Worm (Caenorhabditis elegans) whole organism, young adult: ENCODE data around the gene T22F3.12.

Experiments
- B0261.1 ChIP-seq: sonication (generic microtip); optimal IDR thresholded peaks from 2 replicates; lab custom pipeline; 2016; ENCODE audit warnings: mild to moderate bottlenecking, missing genetic modification characterization, moderate library complexity, missing compliant biosample characterization
- C17E4.6 ChIP-seq: fragments of 200-800 bp; sonication (Bioruptor generic); IDR thresholded peaks from 2 replicates; pipeline ENCODE4 v1.3.6; 2022; ENCODE audit warnings: missing genetic modification reagents, missing genetic modification characterization, missing compliant biosample characterization
- D2030.7 ChIP-seq: fragments of 200-800 bp; sonication (Bioruptor generic); IDR thresholded peaks from 2 replicates; pipeline ENCODE4 v1.3.6; 2022; ENCODE audit warnings: missing genetic modification reagents, missing genetic modification characterization, missing compliant biosample characterization
- F22D6.2 ChIP-seq: sonication (generic microtip); optimal IDR thresholded peaks from 2 replicates; lab custom pipeline; 2016; ENCODE audit warnings: mild to moderate bottlenecking, missing genetic modification characterization, missing compliant biosample characterization
- F23B12.7 ChIP-seq: sonication (generic microtip); optimal IDR thresholded peaks from 2 replicates; lab custom pipeline; 2017; ENCODE audit warnings: missing genetic modification characterization, mild to moderate bottlenecking, missing compliant biosample characterization, antibody characterized with exemption, moderate library complexity; ENCODE audit not compliant: insufficient read depth
- F52B5.7 ChIP-seq: sonication (generic microtip); optimal IDR thresholded peaks from 2 replicates; lab custom pipeline; 2016; ENCODE audit warnings: mild to moderate bottlenecking, missing genetic modification characterization, missing compliant biosample characterization
- T07F8.4 ChIP-seq: sonication (generic microtip); optimal IDR thresholded peaks from 2 replicates; lab custom pipeline; 2016; ENCODE audit warnings: mild to moderate bottlenecking, missing genetic modification characterization, moderate library complexity, missing compliant biosample characterization
- Y53G8AR.9 ChIP-seq: fragments of 200-800 bp; sonication (Bioruptor generic); conservative IDR thresholded peaks from 2 replicates; pipeline ENCODE4 v1.3.6; 2022; ENCODE audit warnings: missing genetic modification reagents, missing genetic modification characterization, missing compliant biosample characterization
- Y79H2A.3 ChIP-seq: fragments of 200-800 bp; sonication (Bioruptor generic); conservative IDR thresholded peaks from 2 replicates; pipeline ENCODE4 v1.3.6; 2022; ENCODE audit warnings: missing genetic modification reagents, missing genetic modification characterization, missing compliant biosample characterization
- Y95B8A.8 ChIP-seq: fragments of 200-800 bp; sonication (Bioruptor generic); IDR thresholded peaks from 2 replicates; pipeline ENCODE4 v1.3.6; 2022; ENCODE audit warnings: missing genetic modification reagents, missing genetic modification characterization, missing compliant biosample characterization
- ZK185.1 ChIP-seq: sonication (generic microtip); optimal IDR thresholded peaks from 2 replicates; lab custom pipeline; 2016; ENCODE audit warnings: mild to moderate bottlenecking, missing genetic modification characterization, missing compliant biosample characterization; ENCODE audit not compliant: poor library complexity, severe bottlenecking
- aptf-2 ChIP-seq: fragments of 200-800 bp; sonication (Bioruptor generic); conservative IDR thresholded peaks from 2 replicates; pipeline ENCODE4 v1.3.6; 2022; ENCODE audit warnings: missing genetic modification reagents, missing genetic modification characterization, missing compliant biosample characterization
- atf-7 ChIP-seq: sonication (generic microtip); optimal IDR thresholded peaks from 2 replicates; lab custom pipeline; 2017; ENCODE audit warnings: mild to moderate bottlenecking, missing genetic modification characterization, missing compliant biosample characterization
- athp-1 ChIP-seq: sonication (generic microtip); optimal IDR thresholded peaks from 2 replicates; lab custom pipeline; 2017; ENCODE audit warnings: mild to moderate bottlenecking, missing genetic modification characterization, missing compliant biosample characterization
- ceh-27 ChIP-seq: fragments of 200-800 bp; sonication (Bioruptor generic); optimal IDR thresholded peaks from 2 replicates; lab custom pipeline; 2018; ENCODE audit warnings: mild to moderate bottlenecking, missing genetic modification characterization, moderate library complexity, missing compliant biosample characterization
- ceh-58 ChIP-seq: fragments of 200-800 bp; sonication (Bioruptor generic); IDR thresholded peaks from 2 replicates; pipeline ENCODE4 v1.3.6; 2022; ENCODE audit warnings: missing genetic modification characterization, missing compliant biosample characterization
- ceh-91 ChIP-seq: fragments of 200-800 bp; sonication (Bioruptor generic); IDR thresholded peaks from 2 replicates; pipeline ENCODE4 v1.3.6; 2022; ENCODE audit warnings: missing genetic modification reagents, missing genetic modification characterization, missing compliant biosample characterization
- dox-1 ChIP-seq: fragments of 200-800 bp; sonication (Bioruptor generic); IDR thresholded peaks from 2 replicates; pipeline ENCODE4 v1.3.6; 2022; ENCODE audit warnings: missing genetic modification reagents, missing genetic modification characterization, missing compliant biosample characterization
- dpl-1 ChIP-seq: fragments of 150-350 bp; optimal IDR thresholded peaks from 2 replicates; lab custom pipeline; 2014; ENCODE audit warnings: missing biosample characterization, missing genetic modification reagents, missing genetic modification characterization
- egrh-3 ChIP-seq: fragments of 200-800 bp; sonication (Bioruptor generic); IDR thresholded peaks from 2 replicates; pipeline ENCODE4 v1.3.6; 2022; ENCODE audit warnings: missing genetic modification reagents, missing genetic modification characterization, missing compliant biosample characterization
- fkh-3 ChIP-seq: sonication (generic microtip); optimal IDR thresholded peaks from 2 replicates; lab custom pipeline; 2016; ENCODE audit warnings: mild to moderate bottlenecking, missing genetic modification characterization, missing compliant biosample characterization
- him-1 ChIP-seq: sonication (generic microtip); optimal IDR thresholded peaks from 2 replicates; lab custom pipeline; 2016; ENCODE audit warnings: missing genotype, missing genetic modification reagents, missing genetic modification characterization, missing compliant biosample characterization
- hlh-26 ChIP-seq: fragments of 200-800 bp; sonication (Bioruptor generic); conservative IDR thresholded peaks from 2 replicates; pipeline ENCODE4 v1.3.6; 2022; ENCODE audit warnings: missing genetic modification reagents, missing genetic modification characterization, missing compliant biosample characterization
- hrde-1 ChIP-seq: sonication (generic microtip); optimal IDR thresholded peaks from 2 replicates; lab custom pipeline; 2016; ENCODE audit warnings: missing genetic modification characterization, mild to moderate bottlenecking, missing compliant biosample characterization, moderate library complexity, missing genotype, missing genetic modification reagents, borderline replicate concordance
- hsf-1 ChIP-seq: fragments of 200-800 bp; sonication (Bioruptor generic); IDR thresholded peaks from 2 replicates; pipeline ENCODE4 v1.3.6; 2022; ENCODE audit warnings: missing genetic modification reagents, missing genetic modification characterization, missing compliant biosample characterization
- lin-40 ChIP-seq: sonication (generic microtip); optimal IDR thresholded peaks from 2 replicates; lab custom pipeline; 2016; ENCODE audit warnings: missing genetic modification characterization, mild to moderate bottlenecking, missing compliant biosample characterization, missing genotype, missing genetic modification reagents
- lin-54 ChIP-seq: fragments of 200-800 bp; sonication (Bioruptor generic); optimal IDR thresholded peaks from 2 replicates; lab custom pipeline; 2018; ENCODE audit warnings: mild to moderate bottlenecking, missing genetic modification characterization, missing compliant biosample characterization
- madf-10 ChIP-seq: sonication (generic microtip); optimal IDR thresholded peaks from 2 replicates; lab custom pipeline; 2016; ENCODE audit warnings: mild to moderate bottlenecking, missing genetic modification characterization, missing compliant biosample characterization
- mcd-1 ChIP-seq: fragments of 200-800 bp; sonication (Bioruptor generic); IDR thresholded peaks from 2 replicates; pipeline ENCODE4 v1.3.6; 2022; ENCODE audit warnings: missing genetic modification reagents, missing genetic modification characterization, missing compliant biosample characterization
- mes-4 ChIP-seq: sonication (generic microtip); optimal IDR thresholded peaks from 2 replicates; lab custom pipeline; 2016; ENCODE audit warnings: missing genotype, missing genetic modification characterization, missing compliant biosample characterization
- nfya-1 ChIP-seq: sonication (generic microtip); optimal IDR thresholded peaks from 2 replicates; lab custom pipeline; 2017; ENCODE audit warnings: antibody characterized with exemption, missing compliant biosample characterization, missing genetic modification characterization, borderline replicate concordance; ENCODE audit not compliant: insufficient read depth
- nfyb-1 ChIP-seq: fragments of 200-800 bp; sonication (Bioruptor generic); IDR thresholded peaks from 2 replicates; pipeline ENCODE4 v1.3.6; 2022; ENCODE audit warnings: missing genetic modification reagents, missing genetic modification characterization, missing compliant biosample characterization
- nhr-120 ChIP-seq: fragments of 200-800 bp; sonication (Bioruptor generic); IDR thresholded peaks from 2 replicates; pipeline ENCODE4 v1.3.6; 2022; ENCODE audit warnings: missing genetic modification characterization, missing compliant biosample characterization
- nhr-179 ChIP-seq: sonication (generic microtip); optimal IDR thresholded peaks from 2 replicates; lab custom pipeline; 2016; ENCODE audit warnings: mild to moderate bottlenecking, missing genetic modification characterization, missing compliant biosample characterization
- nhr-80 ChIP-seq: sonication (generic microtip); optimal IDR thresholded peaks from 2 replicates; lab custom pipeline; 2016; ENCODE audit warnings: missing genetic modification characterization, missing compliant biosample characterization
- pbrm-1 ChIP-seq: fragments of 200-800 bp; sonication (Bioruptor generic); IDR thresholded peaks from 2 replicates; pipeline ENCODE4 v1.3.6; 2022; ENCODE audit warnings: missing genetic modification reagents, missing genetic modification characterization, missing compliant biosample characterization
- rec-8 ChIP-seq, 2 experiments: sonication (generic microtip); optimal IDR thresholded peaks; 2 replicates each; lab custom pipeline; 2016; ENCODE audit warnings: mild to moderate bottlenecking in 2 of 2, missing genetic modification characterization in 2 of 2, missing genetic modification reagents in 2 of 2, missing genotype in 2 of 2, missing biosample characterization in 1 of 2, missing compliant biosample characterization in 1 of 2, moderate library complexity in 1 of 2
- repo-1 ChIP-seq: sonication (generic microtip); optimal IDR thresholded peaks from 2 replicates; lab custom pipeline; 2017; ENCODE audit warnings: mild to moderate bottlenecking, missing genetic modification characterization, missing compliant biosample characterization
- snpc-1.1 ChIP-seq: sonication (generic microtip); optimal IDR thresholded peaks from 2 replicates; lab custom pipeline; 2017; ENCODE audit warnings: missing genetic modification characterization, mild to moderate bottlenecking, missing compliant biosample characterization, antibody characterized with exemption, moderate library complexity, missing genotype, missing genetic modification reagents; ENCODE audit not compliant: insufficient read depth
- snpc-1.3 ChIP-seq: sonication (generic microtip); optimal IDR thresholded peaks from 2 replicates; lab custom pipeline; 2017; ENCODE audit warnings: missing genetic modification characterization, mild to moderate bottlenecking, missing compliant biosample characterization, antibody characterized with exemption, moderate library complexity, missing genotype, missing genetic modification reagents; ENCODE audit not compliant: insufficient read depth
- tbp1 ChIP-seq: fragments of 200-800 bp; sonication (Bioruptor generic); optimal IDR thresholded peaks from 2 replicates; lab custom pipeline; 2018; ENCODE audit warnings: mild to moderate bottlenecking, missing genetic modification characterization, missing compliant biosample characterization
- tlf-1 ChIP-seq: fragments of 200-800 bp; sonication (Bioruptor generic); optimal IDR thresholded peaks from 2 replicates; lab custom pipeline; 2018; ENCODE audit warnings: mild to moderate bottlenecking, missing genetic modification characterization, missing compliant biosample characterization
- unc-130 ChIP-seq: sonication (generic microtip); optimal IDR thresholded peaks from 2 replicates; lab custom pipeline; 2016; ENCODE audit warnings: missing genetic modification reagents, missing genetic modification characterization, missing compliant biosample characterization
- unc-62 ChIP-seq: fragments of 150-350 bp; optimal IDR thresholded peaks from 2 replicates; lab custom pipeline; 2014; ENCODE audit warnings: missing biosample characterization, missing genetic modification reagents, missing genetic modification characterization
- ztf-22 ChIP-seq: fragments of 200-800 bp; sonication (Bioruptor generic); optimal IDR thresholded peaks from 2 replicates; lab custom pipeline; 2018; ENCODE audit warnings: mild to moderate bottlenecking, missing genetic modification characterization, moderate library complexity, missing compliant biosample characterization
- ztf-28 ChIP-seq: fragments of 200-800 bp; sonication (Bioruptor generic); IDR thresholded peaks from 2 replicates; pipeline ENCODE4 v1.3.6; 2022; ENCODE audit warnings: missing genetic modification reagents, missing genetic modification characterization, missing compliant biosample characterization
- ztf-3 ChIP-seq: fragments of 200-800 bp; sonication (Bioruptor generic); optimal IDR thresholded peaks from 2 replicates; lab custom pipeline; 2018; ENCODE audit warnings: mild to moderate bottlenecking, missing genetic modification characterization, missing compliant biosample characterization
- ztf-6 ChIP-seq: fragments of 200-800 bp; sonication (Bioruptor generic); IDR thresholded peaks from 2 replicates; pipeline ENCODE4 v1.3.6; 2022; ENCODE audit warnings: missing genetic modification reagents, missing genetic modification characterization, missing compliant biosample characterization

Gene T22F3.12

ce11 chrV:3582086-3582485 lies 9.9 kb downstream of the T22F3.12 start (continued):
- TF ChIP-seq unc-130 (GFP tag; lab: Kevin White, UChicago), result no peak
- TF ChIP-seq nhr-120, result no peak
- TF ChIP-seq unc-62, result no peak
- TF ChIP-seq repo-1 (tag; lab: Kevin White, UChicago), result no peak
- no peak for TF ChIP-seq F52B5.7 (tag; lab: Kevin White, UChicago)
- TF ChIP-seq Y79H2A.3, result no peak
- no peak for TF ChIP-seq nfya-1 (tag; lab: Kevin White, UChicago)
- TF ChIP-seq ztf-22 (GFP tag; lab: Kevin White, UChicago), result no peak
- no peak for TF ChIP-seq madf-10 (tag; lab: Kevin White, UChicago)
- no peak for TF ChIP-seq nhr-80 (tag; lab: Kevin White, UChicago)
- TF ChIP-seq dpl-1 (GFP tag; lab: Kevin White, UChicago), result no peak
- TF ChIP-seq ztf-6, result no peak
- TF ChIP-seq D2030.7, result peak; percentile 60
- TF ChIP-seq ceh-91 (GFP tag; lab: Robert Waterston, UW), result no peak
- TF ChIP-seq hlh-26, result no peak
- TF ChIP-seq nhr-179 (tag; lab: Kevin White, UChicago), result no peak
- TF ChIP-seq T07F8.4 (tag; lab: Kevin White, UChicago), result peak; percentile 25
- peak; percentile 9 for TF ChIP-seq athp-1 (tag; lab: Kevin White, UChicago)
- no peak for TF ChIP-seq hsf-1 (GFP tag; lab: Robert Waterston, UW)
- TF ChIP-seq egrh-3 (GFP tag; lab: Robert Waterston, UW), result no peak
- no peak for TF ChIP-seq Y95B8A.8 (GFP tag; lab: Robert Waterston, UW)
- TF ChIP-seq ceh-58 (GFP tag; lab: Robert Waterston, UW), result no peak
- peak; percentile 61 for TF ChIP-seq F23B12.7 (tag; lab: Kevin White, UChicago)
- TF ChIP-seq atf-7 (tag; lab: Kevin White, UChicago), result no peak
- no peak for TF ChIP-seq nfyb-1 (GFP tag; lab: Robert Waterston, UW)
- no peak for TF ChIP-seq ZK185.1
- TF ChIP-seq mcd-1 (GFP tag; lab: Robert Waterston, UW), result no peak
- peak; percentile 36 for TF ChIP-seq lin-54 (GFP tag; lab: Kevin White, UChicago)
- TF ChIP-seq F22D6.2 (tag; lab: Kevin White, UChicago), result no peak
- no peak for TF ChIP-seq C17E4.6 (GFP tag; lab: Robert Waterston, UW)
- TF ChIP-seq mes-4 (tag; lab: Kevin White, UChicago), result no peak
- TF ChIP-seq ceh-27, result no peak
- no peak for TF ChIP-seq him-1
- TF ChIP-seq B0261.1 (tag; lab: Kevin White, UChicago), result peak; percentile 65
- TF ChIP-seq ztf-28 (GFP tag; lab: Robert Waterston, UW), result no peak
- no peak for TF ChIP-seq hrde-1 (tag; lab: Kevin White, UChicago)
- TF ChIP-seq pbrm-1 (GFP tag; lab: Robert Waterston, UW), result peak; percentile 7; the same call in 1 of the 2 replicates
- peak; percentile 18 for TF ChIP-seq snpc-1.1 (tag; lab: Kevin White, UChicago)
- no peak for TF ChIP-seq tlf-1
- no peak for TF ChIP-seq aptf-2 (GFP tag; lab: Robert Waterston, UW)
- TF ChIP-seq tbp1 (GFP tag; lab: Kevin White, UChicago), result peak; percentile 87
- TF ChIP-seq Y53G8AR.9, result 0 out of 2 replicates have a peak, but pooled peaks have one; percentile 33
- TF ChIP-seq snpc-1.3 (tag; lab: Kevin White, UChicago), result peak; percentile 31
- TF ChIP-seq ztf-3 (GFP tag; lab: Kevin White, UChicago), result no peak
- TF ChIP-seq rec-8 (tag; optimal IDR thresholded peaks at IDR 0.05; lab: Kevin White, UChicago), result peak in 1 of 2 experiments; percentile 35
- no peak for TF ChIP-seq fkh-3 (tag; lab: Kevin White, UChicago)
- no peak for TF ChIP-seq dox-1 (GFP tag; lab: Robert Waterston, UW)
- TF ChIP-seq lin-40, result no peak
